Worm (Caenorhabditis elegans): ENCODE measurements around the gene kqt-1.
A peak's percentile ranks its signal among the peaks of the same experiment; 100 is the strongest.

kqt-1 gene

DNA sequence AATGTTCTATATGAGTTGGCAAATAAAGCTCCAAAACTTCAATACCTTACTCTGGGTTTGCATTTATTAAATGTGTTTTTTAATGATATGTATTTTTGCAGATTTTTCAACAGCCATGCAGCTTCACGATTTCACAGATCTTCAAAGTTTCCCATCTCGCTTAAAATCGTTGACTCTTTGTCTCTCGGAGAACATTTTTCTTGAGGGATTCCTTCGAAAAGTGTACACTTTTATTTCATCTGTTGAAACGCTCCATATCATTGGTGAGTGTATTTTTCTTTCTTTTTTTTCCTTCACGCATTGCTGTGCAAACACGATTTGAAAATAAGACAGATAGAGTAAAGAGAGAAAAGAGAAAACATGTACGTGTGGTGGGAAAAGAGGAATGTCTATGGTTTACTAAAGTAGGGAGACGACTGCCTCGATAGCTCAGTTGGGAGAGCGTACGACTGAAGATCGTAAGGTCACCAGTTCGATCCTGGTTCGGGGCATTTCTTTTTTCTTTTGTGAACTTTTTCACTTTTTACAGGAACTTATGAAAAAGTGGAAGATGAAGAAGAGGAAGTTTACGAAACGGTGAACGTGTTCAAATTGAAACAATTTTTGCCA is 25.5 kb upstream of the kqt-1 start:
- TF ChIP-seq ceh-36 (tag; optimal IDR thresholded peaks at IDR 0.05) = peak; percentile 84
- TF ChIP-seq B0310.2 (tag; optimal IDR thresholded peaks at IDR 0.05) = peak; percentile 79
- TF ChIP-seq F13C5.2 (tag; optimal IDR thresholded peaks at IDR 0.05) = peak; percentile 85
- no peak for TF ChIP-seq hmg-4 (GFP tag; optimal IDR thresholded peaks at IDR 0.05)
- TF ChIP-seq tbx-37 (GFP tag; conservative IDR thresholded peaks at IDR 0.05) = peak; percentile 96
- peak; percentile 86 for TF ChIP-seq hnd-1 (tag; optimal IDR thresholded peaks at IDR 0.05)
- TF ChIP-seq sea-1 (GFP tag; conservative IDR thresholded peaks at IDR 0.05) = peak; percentile 93
- TF ChIP-seq ama-1 (optimal IDR thresholded peaks at IDR 0.05) = no peak
- TF ChIP-seq hmbx-1 (tag; optimal IDR thresholded peaks at IDR 0.05) = peak; percentile 59
- peak; percentile 96 for TF ChIP-seq scrt-1 (GFP tag; IDR thresholded peaks at IDR 0.05)
- peak; percentile 95 for TF ChIP-seq flt-1 (GFP tag; IDR thresholded peaks at IDR 0.05)
- TF ChIP-seq tra-4 (tag; optimal IDR thresholded peaks at IDR 0.05) = peak; percentile 39
- peak; percentile 71 for TF ChIP-seq ceh-13 (GFP tag; optimal IDR thresholded peaks at IDR 0.05)
- TF ChIP-seq pes-1 (GFP tag; IDR thresholded peaks at IDR 0.05) = peak; percentile 95
- peak; percentile 94 for TF ChIP-seq aly-1 (tag; optimal IDR thresholded peaks at IDR 0.05)
- TF ChIP-seq tbx-11 (GFP tag; IDR thresholded peaks at IDR 0.05) = peak; percentile 92
- TF ChIP-seq ets-7 (tag; optimal IDR thresholded peaks at IDR 0.05) = peak; percentile 83

ce11 chrX:6597089-6597488 is 21.7 kb upstream of the kqt-1 start, which contains the start of gene ttr-6:
Gene ttr-6, minus strand, starts transcription at chrX:6597121.
- TF ChIP-seq aly-1 (tag; optimal IDR thresholded peaks at IDR 0.05) (no peak), hmbx-1 (tag; optimal IDR thresholded peaks at IDR 0.05) (no peak), tra-4 (tag; optimal IDR thresholded peaks at IDR 0.05) (no peak), ets-7 (tag; optimal IDR thresholded peaks at IDR 0.05) (no peak), hmg-4 (GFP tag; optimal IDR thresholded peaks at IDR 0.05) (no peak), tbx-11 (GFP tag; IDR thresholded peaks at IDR 0.05) (no peak), flt-1 (GFP tag; IDR thresholded peaks at IDR 0.05) (no peak), B0310.2 (tag; optimal IDR thresholded peaks at IDR 0.05) (no peak), tbx-37 (GFP tag; conservative IDR thresholded peaks at IDR 0.05) (no peak), pes-1 (GFP tag; IDR thresholded peaks at IDR 0.05) (no peak), hnd-1 (tag; optimal IDR thresholded peaks at IDR 0.05) (no peak), sea-1 (GFP tag; conservative IDR thresholded peaks at IDR 0.05) (no peak), ama-1 (optimal IDR thresholded peaks at IDR 0.05) (no peak), ceh-36 (tag; optimal IDR thresholded peaks at IDR 0.05) (no peak), scrt-1 (GFP tag; IDR thresholded peaks at IDR 0.05) (no peak)

DNA sequence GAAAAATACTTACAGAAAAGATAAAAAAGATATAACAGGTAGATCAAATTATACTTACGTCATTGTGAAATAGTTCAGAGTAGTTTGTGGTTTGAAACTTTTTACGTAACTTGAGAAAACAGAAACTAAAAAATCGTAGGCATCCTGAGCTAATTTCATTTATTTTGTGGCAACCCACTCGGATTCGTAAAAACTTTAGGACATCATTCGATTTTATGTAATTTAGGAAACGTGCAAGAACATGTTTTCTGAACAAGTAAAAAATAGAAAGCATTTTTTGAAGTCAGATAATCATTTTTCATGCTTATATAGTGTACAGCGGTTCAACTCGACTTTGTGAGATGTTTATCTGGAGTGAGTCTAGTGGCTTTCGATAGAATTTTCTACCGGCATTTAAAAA is 20.1 kb upstream of the kqt-1 start, which contains the start of gene hic-1:
TSS of gene hic-1 (minus strand) at position 101 of the 400 bp plus-strand sequence.
- TF ChIP-seq hmbx-1 (tag; optimal IDR thresholded peaks at IDR 0.05) (no peak), hnd-1 (tag; optimal IDR thresholded peaks at IDR 0.05) (no peak), ama-1 (optimal IDR thresholded peaks at IDR 0.05) (no peak), ceh-13 (GFP tag; optimal IDR thresholded peaks at IDR 0.05) (no peak), pes-1 (GFP tag; IDR thresholded peaks at IDR 0.05) (no peak), hmg-4 (GFP tag; optimal IDR thresholded peaks at IDR 0.05) (no peak), sea-1 (GFP tag; conservative IDR thresholded peaks at IDR 0.05) (no peak), tbx-11 (GFP tag; IDR thresholded peaks at IDR 0.05) (no peak), tbx-37 (GFP tag; conservative IDR thresholded peaks at IDR 0.05) (no peak), F13C5.2 (tag; optimal IDR thresholded peaks at IDR 0.05) (no peak), ceh-36 (tag; optimal IDR thresholded peaks at IDR 0.05) (no peak), scrt-1 (GFP tag; IDR thresholded peaks at IDR 0.05) (no peak), B0310.2 (tag; optimal IDR thresholded peaks at IDR 0.05) (no peak), ets-7 (tag; optimal IDR thresholded peaks at IDR 0.05) (no peak), aly-1 (tag; optimal IDR thresholded peaks at IDR 0.05) (no peak), flt-1 (GFP tag; IDR thresholded peaks at IDR 0.05) (no peak), tra-4 (tag; optimal IDR thresholded peaks at IDR 0.05) (no peak)

DNA sequence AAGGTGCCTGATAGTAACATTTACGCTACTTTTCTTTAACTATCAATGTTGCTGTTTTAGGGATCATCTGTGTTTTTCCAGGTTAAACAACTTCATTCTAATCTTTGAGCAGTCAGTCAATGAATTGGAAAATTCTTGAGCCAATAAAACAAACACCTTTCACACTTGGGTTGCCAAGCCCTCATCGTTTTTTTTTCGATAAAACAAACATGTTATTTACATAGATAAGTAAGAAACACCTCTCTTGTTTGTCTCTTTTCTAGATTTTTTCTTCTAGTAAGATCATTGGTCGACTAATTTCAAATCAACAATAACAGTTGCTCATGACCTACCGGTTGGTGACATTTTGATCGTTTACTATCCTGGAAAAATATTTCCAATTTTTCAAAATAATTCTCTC is 16.8 kb upstream of the kqt-1 start:
- TF ChIP-seq tra-4 (tag; optimal IDR thresholded peaks at IDR 0.05) (no peak), F13C5.2 (tag; optimal IDR thresholded peaks at IDR 0.05) (no peak), ama-1 (optimal IDR thresholded peaks at IDR 0.05) (no peak), hmg-4 (GFP tag; optimal IDR thresholded peaks at IDR 0.05) (no peak), ceh-13 (GFP tag; optimal IDR thresholded peaks at IDR 0.05) (no peak), ceh-36 (tag; optimal IDR thresholded peaks at IDR 0.05) (no peak), aly-1 (tag; optimal IDR thresholded peaks at IDR 0.05) (no peak), hmbx-1 (tag; optimal IDR thresholded peaks at IDR 0.05) (no peak), B0310.2 (tag; optimal IDR thresholded peaks at IDR 0.05) (no peak), tbx-37 (GFP tag; conservative IDR thresholded peaks at IDR 0.05) (no peak), hnd-1 (tag; optimal IDR thresholded peaks at IDR 0.05) (no peak), scrt-1 (GFP tag; IDR thresholded peaks at IDR 0.05) (no peak), pes-1 (GFP tag; IDR thresholded peaks at IDR 0.05) (no peak)

DNA sequence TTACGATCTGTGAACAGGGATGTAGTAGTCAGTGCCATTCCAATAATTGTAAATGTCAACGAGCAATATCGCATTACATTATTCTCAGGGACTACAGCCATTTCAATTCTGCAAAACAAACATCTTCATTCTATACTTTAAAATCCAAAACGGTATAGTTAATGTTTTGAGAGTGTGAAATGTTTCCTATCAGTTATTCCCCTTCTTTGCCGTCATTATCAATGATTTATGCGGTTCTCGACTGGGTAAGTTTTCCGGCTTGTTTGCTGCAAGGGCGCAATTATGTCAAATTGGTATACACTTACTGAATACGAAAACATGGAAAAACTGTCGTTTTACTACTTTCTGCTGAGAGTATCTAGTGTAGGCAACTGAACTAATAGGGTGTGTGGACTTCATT is 15.7 kb upstream of the kqt-1 start, which contains the start of gene F23G4.1:
TSS of gene F23G4.1 (minus strand) at position 101 of the 400 bp plus-strand sequence.
- TF ChIP-seq flt-1 (GFP tag; IDR thresholded peaks at IDR 0.05) (no peak), aly-1 (tag; optimal IDR thresholded peaks at IDR 0.05) (no peak), ceh-36 (tag; optimal IDR thresholded peaks at IDR 0.05) (no peak), pes-1 (GFP tag; IDR thresholded peaks at IDR 0.05) (no peak), hnd-1 (tag; optimal IDR thresholded peaks at IDR 0.05) (no peak), tbx-37 (GFP tag; conservative IDR thresholded peaks at IDR 0.05) (no peak), sea-1 (GFP tag; conservative IDR thresholded peaks at IDR 0.05) (no peak), ets-7 (tag; optimal IDR thresholded peaks at IDR 0.05) (no peak), B0310.2 (tag; optimal IDR thresholded peaks at IDR 0.05) (no peak), tbx-11 (GFP tag; IDR thresholded peaks at IDR 0.05) (no peak), tra-4 (tag; optimal IDR thresholded peaks at IDR 0.05) (no peak), F13C5.2 (tag; optimal IDR thresholded peaks at IDR 0.05) (no peak), hmg-4 (GFP tag; optimal IDR thresholded peaks at IDR 0.05) (no peak), ceh-13 (GFP tag; optimal IDR thresholded peaks at IDR 0.05) (no peak), scrt-1 (GFP tag; IDR thresholded peaks at IDR 0.05) (no peak)

- TF ChIP-seq hmg-4 (GFP tag; optimal IDR thresholded peaks at IDR 0.05) (no peak), aly-1 (tag; optimal IDR thresholded peaks at IDR 0.05) (no peak), tra-4 (tag; optimal IDR thresholded peaks at IDR 0.05) (no peak), ama-1 (optimal IDR thresholded peaks at IDR 0.05) (no peak), ceh-36 (tag; optimal IDR thresholded peaks at IDR 0.05) (no peak), pes-1 (GFP tag; IDR thresholded peaks at IDR 0.05) (no peak)
Measured at ce11 chrX:6606991-6607390, 11.8 kb upstream of the kqt-1 start, which contains the start of gene cpr-6. Gene cpr-6, plus strand, starts transcription at chrX:6607207.

DNA sequence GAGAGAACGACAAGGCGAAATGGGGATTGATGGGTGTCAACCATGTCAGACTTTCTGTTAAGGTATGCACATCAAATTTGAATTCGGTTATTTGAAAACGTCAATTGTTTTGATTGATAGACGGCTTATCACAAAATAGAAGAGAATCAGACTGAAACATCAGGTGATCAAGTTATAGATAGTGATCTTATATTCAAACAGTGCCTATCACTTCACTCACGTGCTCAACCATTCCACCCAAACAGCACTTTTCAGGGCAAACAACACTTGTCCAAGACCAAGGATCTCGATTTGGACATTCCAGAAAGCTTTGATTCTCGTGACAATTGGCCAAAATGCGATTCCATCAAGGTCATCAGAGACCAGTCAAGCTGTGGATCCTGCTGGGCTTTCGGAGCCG is 11.2 kb upstream of the kqt-1 start:
- no peak for TF ChIP-seq hnd-1 (tag; optimal IDR thresholded peaks at IDR 0.05)
- no peak for TF ChIP-seq hmbx-1 (tag; optimal IDR thresholded peaks at IDR 0.05)
- no peak for TF ChIP-seq scrt-1 (GFP tag; IDR thresholded peaks at IDR 0.05)
- TF ChIP-seq ceh-36 (tag; optimal IDR thresholded peaks at IDR 0.05) = no peak
- no peak for TF ChIP-seq sea-1 (GFP tag; conservative IDR thresholded peaks at IDR 0.05)
- no peak for TF ChIP-seq F13C5.2 (tag; optimal IDR thresholded peaks at IDR 0.05)
- TF ChIP-seq ama-1 (optimal IDR thresholded peaks at IDR 0.05) = no peak
- no peak for TF ChIP-seq tbx-11 (GFP tag; IDR thresholded peaks at IDR 0.05)
- TF ChIP-seq flt-1 (GFP tag; IDR thresholded peaks at IDR 0.05) = no peak
- no peak for TF ChIP-seq tbx-37 (GFP tag; conservative IDR thresholded peaks at IDR 0.05)
- TF ChIP-seq hmg-4 (GFP tag; optimal IDR thresholded peaks at IDR 0.05) = no peak
